Worm (Caenorhabditis elegans): ENCODE results near the gene bath-15.

bath-15 gene

ce11 chrIII:7795311-7795710, 19.5 kb upstream of the bath-15 start, which contains the start of gene cyk-7:
Gene cyk-7, minus strand, starts transcription at chrIII:7795409.
- TF ChIP-seq gmeb-2 (tag; optimal IDR thresholded peaks at IDR 0.05): no peak
- no peak for TF ChIP-seq madf-2 (tag; optimal IDR thresholded peaks at IDR 0.05)
- no peak for TF ChIP-seq sox-4 (tag; optimal IDR thresholded peaks at IDR 0.05)
- no peak for TF ChIP-seq pros-1 (tag; optimal IDR thresholded peaks at IDR 0.05)
- TF ChIP-seq sdc-2 (tag; optimal IDR thresholded peaks at IDR 0.05): no peak
- no peak for TF ChIP-seq unc-55 (GFP tag; optimal IDR thresholded peaks at IDR 0.05)
- TF ChIP-seq eyg-1 (tag; optimal IDR thresholded peaks at IDR 0.05): no peak
- TF ChIP-seq pha-4 (tag; optimal IDR thresholded peaks at IDR 0.05): no peak
- no peak for TF ChIP-seq ref-2 (tag; optimal IDR thresholded peaks at IDR 0.05)
- TF ChIP-seq hlh-30 (tag; optimal IDR thresholded peaks at IDR 0.05; ENCODE audit: insufficient read depth): no peak
- TF ChIP-seq fkh-6 (tag; optimal IDR thresholded peaks at IDR 0.05): no peak
- TF ChIP-seq unc-3 (GFP tag; conservative IDR thresholded peaks at IDR 0.05): no peak
- TF ChIP-seq unc-3 (tag; optimal IDR thresholded peaks at IDR 0.05): no peak
- no peak for TF ChIP-seq mec-3 (tag; optimal IDR thresholded peaks at IDR 0.05; ENCODE audit: borderline replicate concordance)
- no peak for TF ChIP-seq tbx-7 (tag; optimal IDR thresholded peaks at IDR 0.05)
- TF ChIP-seq hlh-15 (tag; optimal IDR thresholded peaks at IDR 0.05): no peak
- TF ChIP-seq C38D4.7 (GFP tag; optimal IDR thresholded peaks at IDR 0.05): no peak
- no peak for TF ChIP-seq ets-4 (tag; optimal IDR thresholded peaks at IDR 0.05)
- no peak for TF ChIP-seq unc-86 (tag; optimal IDR thresholded peaks at IDR 0.05)

ce11 chrIII:7792970-7793369, 17.1 kb upstream of the bath-15 start:
- no peak for TF ChIP-seq ceh-9 (tag; optimal IDR thresholded peaks at IDR 0.05)
- no peak for TF ChIP-seq ceh-14 (tag; optimal IDR thresholded peaks at IDR 0.05)
- no peak for TF ChIP-seq ahr-1 (tag; optimal IDR thresholded peaks at IDR 0.05)
- TF ChIP-seq ttx-3 (tag; optimal IDR thresholded peaks at IDR 0.05): no peak
- TF ChIP-seq hlh-15 (tag; optimal IDR thresholded peaks at IDR 0.05): no peak
- TF ChIP-seq C38D4.7 (GFP tag; optimal IDR thresholded peaks at IDR 0.05): no peak
- TF ChIP-seq ets-4 (tag; optimal IDR thresholded peaks at IDR 0.05): no peak
- no peak for TF ChIP-seq hlh-30 (tag; optimal IDR thresholded peaks at IDR 0.05; ENCODE audit: insufficient read depth)
- no peak for TF ChIP-seq F13H6.1 (tag; optimal IDR thresholded peaks at IDR 0.05)
- TF ChIP-seq ceh-31 (tag; optimal IDR thresholded peaks at IDR 0.05): no peak
- TF ChIP-seq pax-1 (tag; optimal IDR thresholded peaks at IDR 0.05): no peak
- no peak for TF ChIP-seq Y22D7AL.16 (tag; optimal IDR thresholded peaks at IDR 0.05)
- no peak for TF ChIP-seq fkh-10 (GFP tag; optimal IDR thresholded peaks at IDR 0.05)
- TF ChIP-seq pat-9 (tag; optimal IDR thresholded peaks at IDR 0.05): no peak
- no peak for TF ChIP-seq elt-4 (tag; optimal IDR thresholded peaks at IDR 0.05)
- TF ChIP-seq dmd-4 (tag; optimal IDR thresholded peaks at IDR 0.05; ENCODE audit: borderline replicate concordance): no peak
- TF ChIP-seq unc-3 (GFP tag; conservative IDR thresholded peaks at IDR 0.05): no peak
- no peak for TF ChIP-seq unc-3 (tag; optimal IDR thresholded peaks at IDR 0.05)

DNA sequence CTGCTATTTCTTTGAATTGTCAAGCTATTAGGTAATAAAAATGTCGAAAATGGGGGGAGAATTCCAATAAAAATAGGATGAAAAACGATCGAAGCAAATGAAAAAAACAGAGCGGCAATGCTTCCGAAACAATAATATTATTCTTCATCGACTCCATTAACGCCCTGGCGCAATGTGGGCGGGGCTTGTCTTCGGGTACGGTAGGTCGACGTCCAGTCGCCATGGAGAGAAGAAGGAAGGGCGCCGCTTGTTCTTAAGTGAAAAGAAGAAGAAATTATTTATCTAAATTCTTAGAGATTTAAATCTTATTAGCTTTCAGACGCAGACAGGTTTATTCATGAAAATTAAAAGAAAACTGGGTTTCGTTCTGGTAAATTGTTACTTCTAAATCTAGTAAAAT, 16.4 kb upstream of the bath-15 start:
- TF ChIP-seq nfya-1 (tag; optimal IDR thresholded peaks at IDR 0.05) (peak; percentile 67), ceh-14 (tag; optimal IDR thresholded peaks at IDR 0.05) (no peak), npax-4 (tag; optimal IDR thresholded peaks at IDR 0.05) (no peak)

DNA sequence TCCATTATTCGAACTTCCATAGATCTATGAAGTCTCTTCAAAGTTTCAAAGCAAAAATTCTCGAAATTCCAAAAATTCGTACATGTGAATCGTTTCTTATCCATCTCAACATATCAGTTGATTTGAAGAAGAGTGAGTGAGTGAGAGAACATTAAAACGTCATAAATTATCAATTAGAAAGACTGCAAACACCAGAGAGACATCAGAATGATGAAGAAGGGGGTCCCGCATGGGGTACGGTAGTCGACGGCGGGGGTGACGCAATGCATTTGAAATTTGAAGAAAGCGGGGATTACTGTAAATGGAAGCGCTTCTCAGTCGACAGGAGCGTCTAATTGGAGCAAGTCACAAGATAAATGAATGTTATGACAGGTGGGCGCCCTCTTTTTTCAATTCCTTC, 14.7 kb upstream of the bath-15 start:
- peak; percentile 27 for TF ChIP-seq nfya-1 (tag; optimal IDR thresholded peaks at IDR 0.05)
- TF ChIP-seq ztf-16 (tag; optimal IDR thresholded peaks at IDR 0.05): no peak

DNA sequence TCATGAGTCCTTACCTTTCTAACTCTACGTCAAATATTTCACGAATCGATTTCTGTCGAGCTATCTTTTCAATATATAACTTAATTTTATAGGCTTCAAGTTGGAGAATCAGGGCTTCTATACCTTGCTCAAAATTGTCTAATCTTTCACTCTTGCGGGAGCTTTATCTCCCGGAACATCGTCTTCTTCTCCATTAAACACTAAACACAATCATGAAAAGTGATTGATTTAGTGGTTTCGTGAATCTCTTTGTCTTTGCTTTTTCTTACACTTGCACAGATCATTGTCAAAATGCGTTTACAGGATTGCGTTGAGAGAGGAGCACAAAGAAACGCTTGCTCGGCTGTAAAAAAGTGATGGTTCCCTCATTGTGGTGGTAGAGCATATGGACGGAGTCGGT, 12.6 kb upstream of the bath-15 start:
- TF ChIP-seq pros-1 (tag; optimal IDR thresholded peaks at IDR 0.05) (no peak), unc-55 (GFP tag; optimal IDR thresholded peaks at IDR 0.05) (no peak), nhr-232 (tag; optimal IDR thresholded peaks at IDR 0.05) (no peak), ceh-9 (tag; optimal IDR thresholded peaks at IDR 0.05) (no peak), ceh-2 (tag; optimal IDR thresholded peaks at IDR 0.05) (no peak), ceh-18 (tag; optimal IDR thresholded peaks at IDR 0.05) (no peak), ceh-19 (GFP tag; optimal IDR thresholded peaks at IDR 0.05) (no peak), pag-3 (tag; optimal IDR thresholded peaks at IDR 0.05; ENCODE audit: borderline replicate concordance) (no peak), nfya-1 (tag; optimal IDR thresholded peaks at IDR 0.05) (no peak), tbx-2 (tag; optimal IDR thresholded peaks at IDR 0.05) (no peak), ceh-48 (tag; optimal IDR thresholded peaks at IDR 0.05) (no peak), ama-1 (optimal IDR thresholded peaks at IDR 0.05) (no peak), fax-1 (tag; optimal IDR thresholded peaks at IDR 0.05) (no peak)
